Fruit fly (Drosophila melanogaster) whole organism, wandering third instar larva: Measurements from ENCODE around the gene CG14864.

Source experiments
- Abd-B ChIP-seq: fragments of >200 bp; optimal IDR thresholded peaks from 2 replicates; lab custom pipeline; 2017; ENCODE audit warnings: missing biosample characterization, missing genetic modification characterization
- CG32264 ChIP-seq: fragments of 200-800 bp; sonication (Bioruptor generic); optimal IDR thresholded peaks from 2 replicates; lab custom pipeline; 2016; ENCODE audit warnings: missing biosample characterization, missing genetic modification characterization
- CG9705 ChIP-seq: fragments of 200-800 bp; sonication (Bioruptor generic); optimal IDR thresholded peaks from 2 replicates; lab custom pipeline; 2018; ENCODE audit warnings: missing biosample characterization, mild to moderate bottlenecking, missing genetic modification characterization
- CrebA ChIP-seq: fragments of 200-800 bp; sonication (Bioruptor generic); optimal IDR thresholded peaks from 2 replicates; lab custom pipeline; 2016; ENCODE audit warnings: missing biosample characterization, mild to moderate bottlenecking, missing genetic modification characterization, borderline replicate concordance
- Dfd ChIP-seq: fragments of >200 bp; optimal IDR thresholded peaks from 2 replicates; lab custom pipeline; 2017; ENCODE audit warnings: missing biosample characterization, missing genetic modification characterization
- Dif ChIP-seq: fragments of 200-275, 200-300 bp; sonication (Bioruptor generic); optimal IDR thresholded peaks from 2 replicates; lab custom pipeline; 2018; ENCODE audit warnings: missing biosample characterization, missing genetic modification characterization; ENCODE audit not compliant: partially characterized antibody
- GATAd ChIP-seq: sonication (Bioruptor generic); optimal IDR thresholded peaks from 2 replicates; lab custom pipeline; 2016; ENCODE audit warnings: missing biosample characterization, missing genetic modification characterization
- HLH106 ChIP-seq: fragments of 200-800 bp; optimal IDR thresholded peaks from 3 replicates; lab custom pipeline; 2019; ENCODE audit warnings: missing biosample characterization, mild to moderate bottlenecking, missing genetic modification characterization, moderate library complexity
- Hnf4 ChIP-seq: fragments of 200-800 bp; sonication (Bioruptor generic); optimal IDR thresholded peaks from 2 replicates; lab custom pipeline; 2016; ENCODE audit warnings: missing biosample characterization, mild to moderate bottlenecking, missing genetic modification characterization
- Hr78 ChIP-seq: fragments of >200 bp; optimal IDR thresholded peaks from 2 replicates; lab custom pipeline; 2017; ENCODE audit warnings: missing biosample characterization, missing genetic modification characterization
- Hr83 ChIP-seq: fragments of 200-300 bp; sonication (Bioruptor generic); optimal IDR thresholded peaks from 2 replicates; lab custom pipeline; 2016; ENCODE audit warnings: missing biosample characterization, mild to moderate bottlenecking, missing genetic modification characterization, moderate library complexity; ENCODE audit not compliant: poor library complexity, severe bottlenecking
- Jra ChIP-seq: sonication (Bioruptor generic); optimal IDR thresholded peaks from 2 replicates; lab custom pipeline; 2016; ENCODE audit warnings: missing biosample characterization, missing genetic modification characterization
- Mio ChIP-seq: sonication (Bioruptor generic); optimal IDR thresholded peaks from 2 replicates; lab custom pipeline; 2016; ENCODE audit warnings: missing biosample characterization, missing genetic modification characterization
- Myc ChIP-seq: fragments of >200 bp; optimal IDR thresholded peaks from 2 replicates; lab custom pipeline; 2017
- N ChIP-seq: fragments of >200 bp; optimal IDR thresholded peaks from 2 replicates; lab custom pipeline; 2018; ENCODE audit warnings: missing biosample characterization, missing external identifiers, missing genetic modification characterization
- OdsH ChIP-seq: fragments of 200-800 bp; sonication (Bioruptor generic); optimal IDR thresholded peaks from 2 replicates; lab custom pipeline; 2016; ENCODE audit warnings: missing biosample characterization, mild to moderate bottlenecking, missing genetic modification characterization
- Rel ChIP-seq, 2 experiments: fragments of 200-800 bp; sonication (Bioruptor generic) in 1 of 2; optimal IDR thresholded peaks; 2 replicates in 1 of 2; 3 replicates in 1 of 2; lab custom pipeline; 2016 to 2019; ENCODE audit warnings: mild to moderate bottlenecking in 2 of 2, missing biosample characterization in 2 of 2, missing genetic modification characterization in 2 of 2, moderate library complexity in 1 of 2
- Sp1 ChIP-seq: fragments of 200-800 bp; sonication (Bioruptor generic); optimal IDR thresholded peaks from 3 replicates; lab custom pipeline; 2019; ENCODE audit warnings: missing biosample characterization, mild to moderate bottlenecking, missing genetic modification characterization, moderate library complexity
- Vsx2 ChIP-seq: fragments of 200-300, 225-300 bp; sonication (Bioruptor generic); optimal IDR thresholded peaks from 2 replicates; lab custom pipeline; 2018; ENCODE audit warnings: missing biosample characterization, missing genetic modification characterization; ENCODE audit not compliant: partially characterized antibody
- br ChIP-seq: fragments of 200-800 bp; sonication (Bioruptor generic); optimal IDR thresholded peaks from 2 replicates; lab custom pipeline; 2016; ENCODE audit warnings: missing biosample characterization, missing genetic modification characterization
- brk ChIP-seq: fragments of 200-800 bp; sonication (Bioruptor generic); optimal IDR thresholded peaks from 2 replicates; lab custom pipeline; 2016; ENCODE audit warnings: missing biosample characterization, mild to moderate bottlenecking, missing genetic modification characterization
- dl ChIP-seq, 2 experiments: fragments of 175-275, 200-275 bp in 1 of 2; fragments of 200-275 bp in 1 of 2; sonication (Bioruptor generic); optimal IDR thresholded peaks; lab custom pipeline; 2018; ENCODE audit warnings: mild to moderate bottlenecking in 2 of 2, missing biosample characterization in 2 of 2, missing genetic modification characterization in 2 of 2, moderate library complexity in 2 of 2; ENCODE audit not compliant: partially characterized antibody in 2 of 2, insufficient read depth in 1 of 2
- dmrt93B ChIP-seq: fragments of 200-800 bp; sonication (Bioruptor generic); optimal IDR thresholded peaks from 2 replicates; lab custom pipeline; 2018; ENCODE audit warnings: missing biosample characterization, mild to moderate bottlenecking, missing genetic modification characterization
- dsf ChIP-seq: sonication (Bioruptor generic); optimal IDR thresholded peaks from 2 replicates; lab custom pipeline; 2016; ENCODE audit warnings: missing biosample characterization, missing genetic modification characterization, borderline replicate concordance
- ey ChIP-seq: fragments of 200-800 bp; sonication (Bioruptor generic); optimal IDR thresholded peaks from 2 replicates; lab custom pipeline; 2016; ENCODE audit warnings: missing biosample characterization, missing genetic modification characterization
- foxo ChIP-seq, 2 experiments: fragments of 200-800 bp; sonication (Bioruptor generic); optimal IDR thresholded peaks; 2 replicates in 1 of 2; 3 replicates in 1 of 2; lab custom pipeline; 2016 to 2017; ENCODE audit warnings: missing biosample characterization in 2 of 2, missing genetic modification characterization in 2 of 2
- fru ChIP-seq: fragments of 200-800 bp; sonication (Bioruptor generic); optimal IDR thresholded peaks from 3 replicates; lab custom pipeline; 2016; ENCODE audit warnings: missing biosample characterization, mild to moderate bottlenecking, missing genetic modification characterization
- h ChIP-seq: fragments of 200-800 bp; sonication (Bioruptor generic); optimal IDR thresholded peaks from 3 replicates; lab custom pipeline; 2016; ENCODE audit warnings: missing biosample characterization, mild to moderate bottlenecking, missing genetic modification characterization
- jim ChIP-seq: fragments of 175-275, 200-325 bp; sonication (Bioruptor generic); optimal IDR thresholded peaks from 2 replicates; lab custom pipeline; 2016; ENCODE audit warnings: missing biosample characterization, mild to moderate bottlenecking, missing genetic modification characterization
- lola ChIP-seq: fragments of >200 bp; optimal IDR thresholded peaks from 2 replicates; lab custom pipeline; 2017; ENCODE audit warnings: missing biosample characterization, missing genetic modification characterization
- pan ChIP-seq: fragments of >200 bp; optimal IDR thresholded peaks from 2 replicates; lab custom pipeline; 2017
- psq ChIP-seq: fragments of 200-800 bp; sonication (Bioruptor generic); optimal IDR thresholded peaks from 3 replicates; lab custom pipeline; 2017; ENCODE audit warnings: missing biosample characterization, mild to moderate bottlenecking, missing genetic modification characterization, moderate library complexity
- rgr ChIP-seq: fragments of 200-800 bp; sonication (Bioruptor generic); optimal IDR thresholded peaks from 3 replicates; lab custom pipeline; 2016; ENCODE audit warnings: missing biosample characterization, mild to moderate bottlenecking, missing genetic modification characterization
- sage ChIP-seq: fragments of 200-800 bp; sonication (Bioruptor generic); optimal IDR thresholded peaks from 2 replicates; lab custom pipeline; 2016; ENCODE audit warnings: missing biosample characterization, mild to moderate bottlenecking, missing genetic modification characterization
- sv ChIP-seq: fragments of 200-800 bp; sonication (Bioruptor generic); optimal IDR thresholded peaks from 3 replicates; lab custom pipeline; 2016; ENCODE audit warnings: missing biosample characterization, missing genetic modification characterization
- tai ChIP-seq: sonication (Bioruptor generic); optimal IDR thresholded peaks from 2 replicates; lab custom pipeline; 2016; ENCODE audit warnings: missing biosample characterization, missing genetic modification characterization
- usp ChIP-seq: fragments of >200 bp; optimal IDR thresholded peaks from 2 replicates; lab custom pipeline; 2017; ENCODE audit warnings: missing biosample characterization, missing genetic modification characterization
- woc ChIP-seq: sonication (Bioruptor generic); optimal IDR thresholded peaks from 2 replicates; lab custom pipeline; 2016; ENCODE audit warnings: missing biosample characterization, mild to moderate bottlenecking, missing genetic modification characterization

Gene CG14864

DNA sequence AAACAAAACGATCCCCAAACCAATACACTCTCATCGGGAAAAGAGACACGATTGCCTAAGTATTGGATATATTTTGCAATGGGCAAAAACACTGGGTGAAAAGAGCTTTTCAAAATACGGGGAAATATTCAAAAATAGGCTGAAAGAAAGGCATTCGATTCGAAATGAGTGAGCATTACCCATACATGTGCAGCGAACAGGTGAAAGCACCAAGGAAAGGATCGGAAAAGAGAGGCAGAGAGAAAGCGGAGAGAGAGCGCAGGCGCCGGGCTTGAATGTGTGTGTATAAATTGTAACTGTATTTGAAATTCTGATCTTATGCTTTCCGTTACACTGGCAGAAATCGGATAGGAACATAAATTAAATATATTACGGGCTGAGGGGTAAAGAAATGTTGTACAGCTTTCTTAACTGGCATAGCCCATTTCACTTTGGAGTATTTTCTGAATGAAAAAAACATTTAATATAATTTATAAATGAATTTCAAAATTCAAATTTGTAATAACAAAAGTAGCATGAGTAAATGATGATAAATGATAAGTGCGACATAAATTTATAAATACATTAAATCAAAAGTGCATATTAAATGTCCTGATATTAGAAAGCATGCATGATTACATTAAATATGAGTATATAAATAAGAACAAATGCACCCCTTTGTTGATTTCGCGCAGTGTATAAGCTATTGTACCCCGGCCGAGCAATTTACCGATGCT is 12.4 kb upstream of the CG14864 start:
- TF ChIP-seq CG9705 (GFP tag; lab: Kevin White, UChicago) (no peak), brk (GFP tag; lab: Kevin White, UChicago) (no peak), br (GFP tag; lab: Kevin White, UChicago) (peak; percentile 33), N (GFP tag; lab: Kevin White, UChicago) (no peak), CG32264 (GFP tag; lab: Kevin White, UChicago) (no peak), Myc (no peak), pan (lab: Kevin White, UChicago) (no peak), dmrt93B (peak; percentile 51), HLH106 (tag; lab: Kevin White, UChicago) (peak; percentile 66), dsf (GFP tag; lab: Kevin White, UChicago) (no peak), rgr (GFP tag; lab: Kevin White, UChicago) (peak; percentile 46), h (peak; percentile 45), OdsH (GFP tag; lab: Kevin White, UChicago) (peak; percentile 60), Dif (peak; percentile 23), foxo (GFP tag; optimal IDR thresholded peaks at IDR 0.05; lab: Kevin White, UChicago) (peak in 1 of 2 experiments; percentile 63), Dfd (GFP tag; lab: Kevin White, UChicago) (no peak), usp (GFP tag; lab: Kevin White, UChicago) (no peak), lola (GFP tag; lab: Kevin White, UChicago) (no peak), ey (GFP tag; lab: Kevin White, UChicago) (peak; percentile 34), dl (GFP tag; optimal IDR thresholded peaks at IDR 0.05; lab: Kevin White, UChicago; ENCODE audit: insufficient read depth in 1 of 2, partially characterized antibody in 2 of 2) (no peak), GATAd (GFP tag; lab: Kevin White, UChicago) (no peak), Hr83 (GFP tag; lab: Kevin White, UChicago) (no peak), Abd-B (GFP tag; lab: Kevin White, UChicago) (no peak), Vsx2 (GFP tag; lab: Kevin White, UChicago) (no peak), tai (GFP tag; lab: Kevin White, UChicago) (no peak), jim (no peak), Hnf4 (GFP tag; lab: Kevin White, UChicago) (no peak), Mio (GFP tag; lab: Kevin White, UChicago) (no peak), Hr78 (GFP tag; lab: Kevin White, UChicago) (no peak), woc (GFP tag; lab: Kevin White, UChicago) (peak; percentile 24), CrebA (GFP tag; lab: Kevin White, UChicago) (no peak), sv (peak; percentile 20), Rel (GFP tag; optimal IDR thresholded peaks at IDR 0.05; lab: Kevin White, UChicago) (no peak), Rel (tag; optimal IDR thresholded peaks at IDR 0.05; lab: Kevin White, UChicago) (no peak), sage (peak; percentile 16), fru (GFP tag; lab: Kevin White, UChicago) (peak; percentile 65), psq (peak; percentile 56), Sp1 (GFP tag; lab: Kevin White, UChicago) (peak; percentile 71), Jra (GFP tag; lab: Kevin White, UChicago) (no peak)
